Worm (Caenorhabditis elegans): ENCODE measurements around the gene gpx-3.

Gene gpx-3

DNA sequence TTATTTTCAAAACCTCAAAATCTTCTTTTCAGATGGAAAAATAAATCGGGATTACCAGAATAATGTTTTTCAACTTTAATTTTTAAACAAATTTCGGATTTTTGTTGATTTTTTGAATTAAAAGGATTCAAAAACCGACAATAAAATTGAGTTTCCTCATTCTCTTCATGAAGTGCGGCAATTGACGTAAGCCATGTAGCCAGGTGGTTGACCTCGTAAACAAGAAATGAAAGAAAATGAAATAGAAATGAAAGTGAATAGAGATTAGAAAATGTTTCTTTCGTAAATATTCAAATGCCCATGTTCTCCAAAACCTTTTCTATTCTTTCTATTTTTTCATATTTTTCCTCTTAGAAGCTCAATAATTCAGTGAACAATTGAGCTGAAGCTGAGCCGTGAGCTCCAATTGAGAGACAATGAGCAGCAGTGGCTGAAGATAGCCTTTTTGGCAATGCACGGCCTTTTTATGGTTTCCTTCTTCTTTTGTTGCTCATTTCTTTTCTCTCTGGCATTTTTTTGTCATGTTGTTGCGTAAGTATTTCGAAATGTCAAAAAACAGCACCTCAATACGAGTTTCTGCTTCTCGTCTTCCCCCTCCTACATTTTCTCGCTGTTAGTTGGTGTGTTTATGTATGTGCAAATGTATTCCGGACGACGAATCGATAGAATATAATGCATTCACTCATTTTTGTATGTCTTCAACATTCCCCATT lies 37.9 kb upstream of the gpx-3 start:
- TF ChIP-seq mes-2 (tag; optimal IDR thresholded peaks at IDR 0.05; ENCODE audit: poor library complexity, severe bottlenecking) (peak; percentile 6), pha-4 (GFP tag; IDR thresholded peaks at IDR 0.05) (0 out of 2 replicates have a peak, but pooled peaks have one; percentile 19), pha-4 (tag; optimal IDR thresholded peaks at IDR 0.05) (no peak), daf-16 (GFP tag; optimal IDR thresholded peaks at IDR 0.05) (peak in 1 of 2 experiments; percentile 26), daf-16 (tag; optimal IDR thresholded peaks at IDR 0.05) (peak; percentile 23), F10B5.3 (tag; optimal IDR thresholded peaks at IDR 0.05) (no peak), Y5F2A.4 (GFP tag; optimal IDR thresholded peaks at IDR 0.05) (no peak), ceh-32 (tag; optimal IDR thresholded peaks at IDR 0.05; ENCODE audit: poor library complexity) (no peak)

DNA sequence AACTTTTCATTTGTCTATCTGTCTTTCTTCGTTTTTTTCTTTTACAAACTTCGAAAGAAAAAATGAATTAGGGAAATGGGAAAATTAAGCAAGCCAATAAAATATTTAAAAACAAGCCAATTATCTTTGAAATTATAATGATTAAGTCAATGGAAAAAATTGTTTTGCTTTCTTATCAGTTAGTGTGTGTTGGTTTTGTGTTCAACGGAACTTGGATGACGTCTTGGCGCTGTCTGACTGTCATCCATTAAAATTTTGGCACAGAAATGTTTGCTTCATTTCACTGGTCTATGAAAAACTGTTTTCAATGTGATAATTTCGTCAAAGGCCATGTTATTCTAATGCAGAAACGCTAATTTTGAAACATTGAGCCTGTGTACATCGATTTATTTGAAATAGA lies 37.2 kb upstream of the gpx-3 start:
- TF ChIP-seq snpc-4 (tag; optimal IDR thresholded peaks at IDR 0.05) (no peak), Y5F2A.4 (GFP tag; optimal IDR thresholded peaks at IDR 0.05) (no peak), ceh-20 (GFP tag; IDR thresholded peaks at IDR 0.05) (no peak), fos-1 (tag; optimal IDR thresholded peaks at IDR 0.05) (no peak), dmd-9 (GFP tag; IDR thresholded peaks at IDR 0.05) (no peak), nhr-111 (GFP tag; optimal IDR thresholded peaks at IDR 0.05) (no peak), dve-1 (tag; optimal IDR thresholded peaks at IDR 0.05; ENCODE audit: insufficient read depth) (peak; percentile 65), zfp-3 (GFP tag; conservative IDR thresholded peaks at IDR 0.05) (no peak), gei-8 (GFP tag; optimal IDR thresholded peaks at IDR 0.05) (no peak), lim-7 (GFP tag; IDR thresholded peaks at IDR 0.05) (no peak), dmd-6 (GFP tag; IDR thresholded peaks at IDR 0.05) (peak; percentile 52), F10B5.3 (tag; optimal IDR thresholded peaks at IDR 0.05) (no peak), madf-5 (GFP tag; IDR thresholded peaks at IDR 0.05) (no peak), nhr-48 (tag; optimal IDR thresholded peaks at IDR 0.05) (no peak), spr-3 (GFP tag; optimal IDR thresholded peaks at IDR 0.05) (no peak), T20F7.1 (GFP tag; optimal IDR thresholded peaks at IDR 0.05) (no peak), zip-2 (tag; optimal IDR thresholded peaks at IDR 0.05) (no peak), nhr-28 (tag; optimal IDR thresholded peaks at IDR 0.05) (peak; percentile 50), nhr-11 (tag; optimal IDR thresholded peaks at IDR 0.05) (no peak), mes-2 (tag; optimal IDR thresholded peaks at IDR 0.05; ENCODE audit: poor library complexity, severe bottlenecking) (no peak), madf-9 (GFP tag; conservative IDR thresholded peaks at IDR 0.05) (no peak), mep-1 (tag; optimal IDR thresholded peaks at IDR 0.05) (no peak), set-16 (GFP tag; IDR thresholded peaks at IDR 0.05) (no peak), Y105C5A.15 (GFP tag; IDR thresholded peaks at IDR 0.05) (no peak), ceh-44 (GFP tag; IDR thresholded peaks at IDR 0.05) (no peak), ceh-62 (tag; optimal IDR thresholded peaks at IDR 0.05) (no peak), zip-11 (GFP tag; IDR thresholded peaks at IDR 0.05) (no peak), tag-97 (GFP tag; IDR thresholded peaks at IDR 0.05) (no peak), sdz-12 (GFP tag; optimal IDR thresholded peaks at IDR 0.05) (no peak), aly-2 (tag; optimal IDR thresholded peaks at IDR 0.05) (no peak), daf-12 (tag; optimal IDR thresholded peaks at IDR 0.05) (no peak), daf-16 (GFP tag; optimal IDR thresholded peaks at IDR 0.05) (no peak), daf-16 (tag; optimal IDR thresholded peaks at IDR 0.05) (peak; percentile 90), lin-29 (GFP tag; IDR thresholded peaks at IDR 0.05) (no peak), tra-1 (GFP tag; IDR thresholded peaks at IDR 0.05) (no peak), cey-2 (tag; optimal IDR thresholded peaks at IDR 0.05; ENCODE audit: borderline replicate concordance, insufficient read depth) (no peak), ztf-11 (tag; optimal IDR thresholded peaks at IDR 0.05) (no peak), F26F4.8 (GFP tag; conservative IDR thresholded peaks at IDR 0.05) (no peak), nhr-10 (tag; optimal IDR thresholded peaks at IDR 0.05) (no peak), lin-39 (tag; optimal IDR thresholded peaks at IDR 0.05) (no peak), php-3 (GFP tag; IDR thresholded peaks at IDR 0.05) (0 out of 2 replicates have a peak, but pooled peaks have one; percentile 44), nhr-77 (tag; optimal IDR thresholded peaks at IDR 0.05) (peak; percentile 25), pqm-1 (tag; optimal IDR thresholded peaks at IDR 0.05) (peak; percentile 51), T26A8.4 (GFP tag; IDR thresholded peaks at IDR 0.05) (no peak), daf-19 (GFP tag; conservative IDR thresholded peaks at IDR 0.05) (no peak), rbr-2 (tag; optimal IDR thresholded peaks at IDR 0.05) (no peak)

Measured in whole organism, L4 larva.